Fruit fly (Drosophila melanogaster): ENCODE measurements around the gene CG17593.

DNA sequence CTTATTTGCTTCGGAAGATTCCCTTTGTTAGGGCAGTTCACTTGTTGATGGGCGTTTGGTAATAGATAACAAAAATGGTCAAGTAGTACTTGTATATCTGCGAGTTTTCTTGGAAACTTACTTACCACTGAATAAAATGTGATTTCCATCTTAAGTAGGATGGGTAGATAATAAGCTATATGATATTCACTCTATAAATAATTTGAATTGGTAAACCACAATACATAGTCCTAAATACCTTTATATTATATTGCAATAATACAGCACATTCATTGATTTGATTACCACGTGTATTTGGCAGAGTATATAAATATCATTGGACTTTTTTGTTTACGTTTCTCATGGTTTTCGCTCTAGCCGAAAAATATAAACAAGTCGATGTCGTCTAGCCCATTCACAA, 38.7 kb upstream of the CG17593 start:
- TF ChIP-seq CG11902 (GFP tag; optimal IDR thresholded peaks at IDR 0.05) (no peak), Eip78C (GFP tag) (peak; percentile 68), Ets96B (tag; optimal IDR thresholded peaks at IDR 0.05) (no peak), Smox (GFP tag; optimal IDR thresholded peaks at IDR 0.05) (no peak), achi (GFP tag; optimal IDR thresholded peaks at IDR 0.05) (no peak), CG34406 (GFP tag; optimal IDR thresholded peaks at IDR 0.05) (no peak), dac (GFP tag; optimal IDR thresholded peaks at IDR 0.05) (no peak), CG7368 (GFP tag; optimal IDR thresholded peaks at IDR 0.05) (no peak), CG6276 (GFP tag; optimal IDR thresholded peaks at IDR 0.05) (no peak), vri (GFP tag; optimal IDR thresholded peaks at IDR 0.05) (no peak), CG4318 (GFP tag; optimal IDR thresholded peaks at IDR 0.05) (no peak)

Measured in whole organism, prepupa.